Fruit fly (Drosophila melanogaster) whole organism: ENCODE data around the gene ATPsynB.

Source experiments
- CG8478 ChIP-seq: fragments of >200 bp; optimal IDR thresholded peaks from 2 replicates; lab custom pipeline; 2018; ENCODE audit warnings: inconsistent platforms
- Dll ChIP-seq: fragments of >200 bp; optimal IDR thresholded peaks from 2 replicates; lab custom pipeline; 2017
- EcR ChIP-seq, 2 experiments: fragments of >200 bp; optimal IDR thresholded peaks; 2 replicates each; lab custom pipeline; 2017; ENCODE audit warnings: missing biosample characterization in 2 of 2, missing genetic modification characterization in 2 of 2, missing genetic modification reagents in 2 of 2
- pan ChIP-seq: fragments of >200 bp; optimal IDR thresholded peaks from 2 replicates; lab custom pipeline; 2017
- psq ChIP-seq: fragments of >200 bp; optimal IDR thresholded peaks from 2 replicates; lab custom pipeline; 2017
- usp ChIP-seq: fragments of >200 bp; optimal IDR thresholded peaks from 2 replicates; lab custom pipeline; 2017; ENCODE audit warnings: missing biosample characterization, missing genetic modification characterization, mixed read lengths

Gene ATPsynB

DNA sequence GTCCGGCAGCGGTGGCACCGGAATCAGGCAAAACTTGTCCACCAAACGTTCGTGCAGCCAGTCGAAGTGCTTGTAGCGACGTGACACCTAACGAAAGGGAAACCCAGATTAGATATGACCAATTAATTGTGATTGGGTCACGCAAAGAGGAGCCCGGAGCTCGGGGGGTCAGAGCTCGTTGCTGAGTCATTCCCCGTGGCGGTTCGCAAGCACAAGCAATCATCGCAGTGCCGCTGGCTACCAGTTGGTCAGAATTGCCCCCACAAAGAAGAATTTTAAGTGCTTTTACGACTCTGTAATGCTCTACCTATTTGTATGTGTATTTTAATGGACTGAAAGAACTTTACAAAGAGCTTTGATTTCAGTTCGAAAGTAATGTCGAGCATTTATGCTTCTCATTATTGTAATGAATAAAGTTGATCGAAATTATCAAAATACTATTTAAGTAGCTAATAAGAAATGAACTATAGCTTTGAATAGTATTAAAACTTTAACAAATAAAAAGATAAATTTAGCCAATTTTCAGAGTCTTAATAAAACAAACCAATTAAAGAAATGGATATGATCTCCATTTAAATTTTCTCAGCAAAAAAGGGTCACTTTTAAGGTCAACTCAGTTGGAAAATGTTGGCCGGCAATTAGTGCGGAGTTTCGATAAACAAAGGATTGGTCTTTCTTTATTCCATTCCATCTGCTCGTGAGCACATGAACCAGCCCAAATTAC is 17.6 kb upstream of the ATPsynB start:
- TF ChIP-seq pan (lab: Kevin White, UChicago) (no peak), Dll (lab: Kevin White, UChicago) (no peak), usp (GFP tag; lab: Kevin White, UChicago) (no peak), EcR (GFP tag; optimal IDR thresholded peaks at IDR 0.05; lab: Kevin White, UChicago) (no peak), psq (lab: Kevin White, UChicago) (no peak), CG8478 (lab: Kevin White, UChicago) (no peak)

DNA sequence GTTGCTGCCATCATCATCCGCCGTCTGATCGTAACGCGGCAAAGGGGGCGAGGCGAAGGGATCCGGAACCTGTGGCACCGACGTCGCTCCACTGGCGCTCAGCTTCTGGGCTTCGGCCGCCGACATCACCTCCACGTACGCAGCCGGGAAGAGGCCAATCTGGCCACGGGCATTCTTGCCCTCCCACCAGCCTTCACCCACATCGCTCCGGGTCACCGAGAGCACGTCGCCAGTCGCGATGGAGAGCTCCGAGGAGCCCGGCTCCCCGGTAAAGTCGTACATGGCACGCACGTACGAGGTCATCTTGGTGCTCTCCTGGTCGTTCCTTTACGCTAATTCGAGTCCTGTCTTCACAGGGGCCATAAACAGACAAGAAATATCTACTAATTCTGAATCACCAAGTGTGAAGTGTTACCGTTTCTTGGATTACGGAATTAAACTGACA is 16.4 kb upstream of the ATPsynB start, which contains the start of gene SH3PX1:
Gene SH3PX1, minus strand, starts transcription at position 445 of the 445 bp plus-strand sequence.
- TF ChIP-seq CG8478 (lab: Kevin White, UChicago) (no peak), pan (lab: Kevin White, UChicago) (no peak), Dll (lab: Kevin White, UChicago) (no peak), psq (lab: Kevin White, UChicago) (no peak), usp (GFP tag; lab: Kevin White, UChicago) (no peak), EcR (GFP tag; optimal IDR thresholded peaks at IDR 0.05; lab: Kevin White, UChicago) (no peak)

DNA sequence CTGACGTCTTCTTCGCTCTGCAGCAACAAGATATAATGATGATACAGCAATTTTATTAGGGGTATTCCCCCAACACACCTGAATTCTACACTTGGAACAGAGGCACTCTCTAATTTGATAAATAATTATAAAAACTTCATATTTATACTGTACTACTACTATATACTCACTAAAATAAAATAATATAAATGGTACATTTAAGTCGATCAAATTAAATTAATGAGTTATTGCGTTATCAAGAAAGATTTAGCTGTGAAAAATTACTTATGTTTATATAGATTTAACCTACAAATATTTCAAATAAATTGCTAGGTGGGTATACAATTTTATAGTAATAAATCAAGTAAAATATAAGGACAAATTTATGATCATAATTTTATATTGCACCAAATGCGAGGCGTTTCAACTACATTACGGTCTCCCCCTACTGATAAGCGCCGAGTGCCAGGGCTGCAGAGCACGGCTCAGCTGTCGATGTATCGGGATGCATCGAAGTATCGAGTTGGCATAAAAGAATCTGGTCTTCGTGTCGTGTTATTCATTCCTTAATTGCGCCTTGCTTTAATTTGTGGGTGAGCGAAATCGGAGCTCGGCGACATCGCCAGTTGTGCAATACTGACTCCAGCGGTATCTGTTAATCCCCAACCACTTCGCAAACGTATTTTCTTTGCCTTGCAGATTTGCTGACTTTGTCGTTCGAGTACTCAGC is 15.8 kb upstream of the ATPsynB start, which contains the start of gene vsg:
Gene vsg, plus strand, starts transcription at position 497 of the 709 bp plus-strand sequence.
- TF ChIP-seq EcR (GFP tag; optimal IDR thresholded peaks at IDR 0.05; lab: Kevin White, UChicago) = no peak
- no peak for TF ChIP-seq usp (GFP tag; lab: Kevin White, UChicago)
- no peak for TF ChIP-seq pan (lab: Kevin White, UChicago)
- no peak for TF ChIP-seq psq (lab: Kevin White, UChicago)

DNA sequence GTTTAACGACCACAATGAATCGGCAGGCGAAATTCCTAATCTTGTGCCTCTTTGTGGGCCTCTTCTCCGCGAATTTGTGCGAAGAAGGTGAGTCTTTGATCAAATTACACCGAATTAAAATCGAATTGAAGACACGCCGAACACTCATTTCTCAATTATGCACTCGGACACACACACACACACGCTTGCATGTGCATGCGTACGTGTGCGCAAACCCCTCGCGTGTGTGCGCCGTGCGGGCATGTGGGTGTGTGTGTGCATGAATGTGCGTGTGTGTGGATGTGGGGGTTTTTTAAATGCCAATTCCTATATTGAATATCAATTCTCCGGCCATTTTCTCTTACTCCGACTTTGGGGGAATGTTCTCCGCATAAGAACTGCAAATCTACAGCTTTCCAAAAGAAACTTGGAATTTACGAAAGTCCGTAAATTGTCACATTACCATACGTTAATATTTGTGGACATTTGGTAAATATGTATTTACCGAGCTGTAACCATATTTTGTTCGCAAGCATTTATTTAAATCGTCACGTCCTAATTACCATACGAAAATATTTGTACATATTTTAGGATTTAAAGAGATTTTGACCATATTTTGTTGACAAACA is 15.2 kb upstream of the ATPsynB start:
- TF ChIP-seq pan (lab: Kevin White, UChicago) = no peak
- TF ChIP-seq EcR (GFP tag; optimal IDR thresholded peaks at IDR 0.05; lab: Kevin White, UChicago) = no peak
- no peak for TF ChIP-seq psq (lab: Kevin White, UChicago)
- TF ChIP-seq Dll (lab: Kevin White, UChicago) = no peak
- TF ChIP-seq CG8478 (lab: Kevin White, UChicago) = no peak

DNA sequence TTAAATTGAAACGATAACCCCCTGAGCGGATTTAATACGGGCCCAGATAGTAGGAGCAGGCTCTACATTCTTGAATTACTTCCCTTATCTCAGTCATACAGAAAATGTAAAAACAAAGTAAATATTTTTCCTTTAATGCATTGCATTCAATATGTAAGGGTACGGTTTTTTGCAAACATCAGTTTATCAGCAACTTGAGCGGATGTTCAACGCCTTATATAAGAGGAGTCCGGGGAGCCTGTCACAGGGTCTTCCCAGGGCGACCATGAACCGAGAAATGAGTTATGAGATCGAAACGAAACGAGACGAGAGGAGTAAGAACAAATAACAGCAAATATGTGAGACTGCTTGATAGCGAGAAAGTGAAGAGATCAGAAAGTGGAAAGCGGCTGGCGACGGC is 13.2 kb upstream of the ATPsynB start:
- no peak for TF ChIP-seq pan (lab: Kevin White, UChicago)
- no peak for TF ChIP-seq CG8478 (lab: Kevin White, UChicago)
- TF ChIP-seq usp (GFP tag; lab: Kevin White, UChicago) = no peak
- no peak for TF ChIP-seq EcR (GFP tag; optimal IDR thresholded peaks at IDR 0.05; lab: Kevin White, UChicago)
- no peak for TF ChIP-seq Dll (lab: Kevin White, UChicago)
- TF ChIP-seq psq (lab: Kevin White, UChicago) = no peak

DNA sequence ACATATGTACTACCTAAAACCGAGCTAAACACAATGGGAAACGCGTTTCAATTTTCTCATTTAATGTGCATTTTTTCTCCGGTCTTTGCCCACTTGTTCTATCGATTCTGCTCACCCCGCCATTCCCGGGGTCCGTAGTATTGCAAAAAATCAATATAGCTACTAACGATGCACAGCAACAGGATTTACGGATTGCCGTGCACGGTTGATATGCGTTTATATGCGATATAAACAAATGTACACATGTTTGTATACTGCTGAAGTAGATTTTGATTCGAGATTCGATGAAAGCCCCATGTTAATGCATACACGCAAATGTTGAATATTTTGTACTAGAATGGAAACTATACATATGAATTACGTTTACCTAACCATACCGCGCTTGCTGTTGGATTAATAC is 12.7 kb upstream of the ATPsynB start:
- TF ChIP-seq psq (lab: Kevin White, UChicago) (no peak), pan (lab: Kevin White, UChicago) (no peak), Dll (lab: Kevin White, UChicago) (no peak), usp (GFP tag; lab: Kevin White, UChicago) (no peak), EcR (GFP tag; optimal IDR thresholded peaks at IDR 0.05; lab: Kevin White, UChicago) (no peak), CG8478 (lab: Kevin White, UChicago) (no peak)

DNA sequence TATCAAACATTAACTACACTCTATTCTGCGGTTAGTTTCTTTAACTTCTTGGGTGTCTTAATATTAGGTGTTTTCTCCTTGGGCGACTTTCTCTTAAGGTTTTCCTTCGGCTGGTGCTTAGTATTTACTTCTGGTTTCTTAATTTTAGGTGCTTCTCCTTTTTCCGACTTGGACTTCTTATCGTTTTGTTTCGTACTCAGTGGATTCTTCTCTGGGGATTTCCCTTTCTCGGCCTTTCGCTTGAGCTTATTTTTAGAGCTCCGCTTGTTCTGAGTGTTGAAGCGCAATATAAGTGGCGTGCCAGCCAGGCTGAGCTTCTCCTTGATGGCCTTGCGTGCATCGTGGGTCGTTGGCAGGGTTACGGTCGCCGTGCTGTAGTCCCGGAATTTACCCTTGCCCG is 12.0 kb upstream of the ATPsynB start:
- TF ChIP-seq EcR (GFP tag; optimal IDR thresholded peaks at IDR 0.05; lab: Kevin White, UChicago) (no peak), pan (lab: Kevin White, UChicago) (no peak), CG8478 (lab: Kevin White, UChicago) (no peak), Dll (lab: Kevin White, UChicago) (no peak), usp (GFP tag; lab: Kevin White, UChicago) (no peak), psq (lab: Kevin White, UChicago) (no peak)

DNA sequence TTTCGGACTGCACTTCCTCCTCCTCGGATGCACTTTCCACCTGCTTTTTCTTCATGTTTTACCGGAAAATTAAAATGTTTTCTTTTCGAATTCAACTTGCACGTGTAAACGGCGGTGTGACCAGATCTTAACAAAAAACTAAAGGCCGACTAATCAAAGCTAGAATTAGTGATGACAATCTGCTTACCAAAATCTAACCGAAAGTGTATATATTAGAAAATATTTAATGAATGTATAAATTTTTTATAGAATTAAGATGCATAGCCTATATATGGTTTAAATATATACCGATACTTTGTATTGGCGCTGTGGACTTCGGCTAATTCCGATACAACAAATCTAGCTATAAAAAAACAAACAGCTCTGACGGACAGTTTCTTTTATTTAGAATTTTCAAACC is 10.9 kb upstream of the ATPsynB start, which contains the start of the genes CG18178 and CG14174:
Gene CG18178, minus strand, starts transcription at position 216 of the 400 bp plus-strand sequence.
Gene CG14174, plus strand, starts transcription at position 400 of the 400 bp plus-strand sequence.
- TF ChIP-seq pan (lab: Kevin White, UChicago) (no peak), usp (GFP tag; lab: Kevin White, UChicago) (no peak), psq (lab: Kevin White, UChicago) (no peak), EcR (GFP tag; optimal IDR thresholded peaks at IDR 0.05; lab: Kevin White, UChicago) (no peak), CG8478 (lab: Kevin White, UChicago) (no peak)

DNA sequence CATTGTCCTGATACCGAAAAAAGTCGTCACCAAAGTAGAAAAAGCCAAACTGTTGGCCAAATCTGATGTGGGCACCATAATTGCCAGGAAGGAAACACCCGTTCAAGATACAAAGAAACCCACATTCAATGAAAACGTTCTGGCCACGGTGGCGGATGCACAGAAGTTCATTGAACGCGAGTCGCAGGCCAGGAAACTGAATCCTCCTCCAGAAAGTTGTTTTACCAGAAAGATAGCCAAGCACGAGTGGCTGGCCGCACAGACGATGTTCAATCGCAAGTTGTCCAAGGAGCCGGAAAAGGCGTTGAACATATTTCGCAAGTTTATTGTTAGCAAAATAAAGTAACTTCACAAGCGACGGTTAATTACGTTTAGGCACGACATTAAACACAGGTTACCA is 9.7 kb upstream of the ATPsynB start:
- TF ChIP-seq pan (lab: Kevin White, UChicago) (no peak), Dll (lab: Kevin White, UChicago) (no peak), psq (lab: Kevin White, UChicago) (no peak), CG8478 (lab: Kevin White, UChicago) (no peak), usp (GFP tag; lab: Kevin White, UChicago) (no peak)

DNA sequence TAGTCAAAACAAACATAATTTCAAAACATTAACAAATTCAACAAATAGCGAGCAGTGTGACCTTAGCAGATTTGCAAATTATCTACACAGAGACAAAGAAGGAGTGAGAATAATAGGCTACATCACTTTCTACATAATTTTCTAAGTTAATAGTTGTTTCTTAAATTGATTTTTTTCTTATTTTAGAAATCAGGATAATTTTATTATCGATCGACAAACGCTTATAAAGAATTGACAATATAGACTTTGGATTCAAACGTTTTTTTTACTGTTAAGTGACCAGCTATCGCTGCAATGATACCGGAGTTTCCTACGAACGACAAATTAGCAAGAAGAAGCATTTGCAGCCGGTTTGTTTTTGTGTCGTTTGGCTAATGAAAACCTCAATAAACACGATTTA is 6.7 kb upstream of the ATPsynB start, which contains the start of the genes nbs and defl:
Gene nbs, minus strand, starts transcription at position 87 of the 400 bp plus-strand sequence.
Gene defl, plus strand, starts transcription at position 316 of the 400 bp plus-strand sequence.
- TF ChIP-seq Dll (lab: Kevin White, UChicago) = no peak
- TF ChIP-seq EcR (GFP tag; optimal IDR thresholded peaks at IDR 0.05; lab: Kevin White, UChicago) = no peak
- no peak for TF ChIP-seq psq (lab: Kevin White, UChicago)
- TF ChIP-seq pan (lab: Kevin White, UChicago) = no peak
- TF ChIP-seq usp (GFP tag; lab: Kevin White, UChicago) = no peak
